Fruit fly (Drosophila melanogaster) whole organism, embryonic: ENCODE measurements around the gene Kal1.

Experiments used
- Aef1 ChIP-seq: fragments of 200-800 bp; sonication (Bioruptor generic); IDR thresholded peaks from 3 replicates; pipeline ENCODE4 v1.3.6; 2022; ENCODE audit warnings: missing biosample characterization, missing genetic modification characterization
- Atf6 ChIP-seq: fragments of 200-800 bp; sonication (Bioruptor generic); IDR thresholded peaks from 2 replicates; pipeline ENCODE4 v1.3.6; 2022; ENCODE audit warnings: missing biosample characterization, missing genetic modification characterization
- CG10209 ChIP-seq: fragments of 200-800 bp; sonication (Bioruptor generic); optimal IDR thresholded peaks from 3 replicates; lab custom pipeline; 2017; ENCODE audit warnings: missing biosample characterization, mild to moderate bottlenecking, missing genetic modification characterization, missing genetic modification reagents
- CG10979 ChIP-seq: fragments of 200-800 bp; sonication (Bioruptor generic); optimal IDR thresholded peaks from 2 replicates; lab custom pipeline; 2018; ENCODE audit warnings: missing biosample characterization, mild to moderate bottlenecking, missing genetic modification characterization, moderate library complexity
- CG12391 ChIP-seq: fragments of 200-800 bp; sonication (Bioruptor generic); optimal IDR thresholded peaks from 3 replicates; lab custom pipeline; 2018; ENCODE audit warnings: missing biosample characterization, mild to moderate bottlenecking, missing genetic modification characterization, moderate library complexity
- CG14441 ChIP-seq: fragments of 200-800 bp; sonication (Bioruptor generic); IDR thresholded peaks from 2 replicates; pipeline ENCODE4 v1.3.6; 2022; ENCODE audit warnings: missing biosample characterization, missing genetic modification characterization
- CG1602 ChIP-seq: fragments of 200-800 bp; sonication (Bioruptor generic); optimal IDR thresholded peaks from 3 replicates; lab custom pipeline; 2016; ENCODE audit warnings: missing biosample characterization, missing genetic modification characterization
- CG17829 ChIP-seq: fragments of 200-800 bp; optimal IDR thresholded peaks from 2 replicates; lab custom pipeline; 2019; ENCODE audit warnings: missing biosample characterization, mild to moderate bottlenecking, missing genetic modification characterization, moderate library complexity
- CG2875 ChIP-seq: fragments of 200-800 bp; sonication (Bioruptor generic); optimal IDR thresholded peaks from 2 replicates; lab custom pipeline; 2017; ENCODE audit warnings: missing biosample characterization, mild to moderate bottlenecking, missing genetic modification characterization, missing genetic modification reagents
- CG5245 ChIP-seq: fragments of 200-800 bp; sonication (Bioruptor generic); optimal IDR thresholded peaks from 3 replicates; lab custom pipeline; 2016; ENCODE audit warnings: missing biosample characterization, missing genetic modification characterization
- CG6689 ChIP-seq: fragments of 200-800 bp; sonication (Bioruptor generic); IDR thresholded peaks from 2 replicates; pipeline ENCODE4 v1.3.6; 2022; ENCODE audit warnings: missing biosample characterization, missing genetic modification characterization
- CG6791 ChIP-seq: fragments of 200-800 bp; sonication (Bioruptor generic); IDR thresholded peaks from 3 replicates; pipeline ENCODE4 v1.3.6; 2022; ENCODE audit warnings: missing biosample characterization, missing genetic modification characterization; ENCODE audit not compliant: partially characterized antibody
- CG8089 ChIP-seq: fragments of 200-800 bp; sonication (Bioruptor generic); optimal IDR thresholded peaks from 3 replicates; lab custom pipeline; 2016; ENCODE audit warnings: missing biosample characterization, missing genetic modification characterization
- E2f1 ChIP-seq: fragments of 200-800 bp; sonication (Bioruptor generic); IDR thresholded peaks from 2 replicates; pipeline ENCODE4 v1.3.6; 2022; ENCODE audit warnings: missing biosample characterization, missing genetic modification characterization
- E2f2 ChIP-seq: fragments of 200-800 bp; sonication (Bioruptor generic); IDR thresholded peaks from 2 replicates; pipeline ENCODE4 v1.3.6; 2022; ENCODE audit warnings: missing biosample characterization, missing genetic modification characterization
- Ets97D ChIP-seq: fragments of 200-800 bp; sonication (Bioruptor generic); optimal IDR thresholded peaks from 3 replicates; lab custom pipeline; 2016; ENCODE audit warnings: missing biosample characterization, missing genetic modification characterization
- Fer1 ChIP-seq: fragments of 200-800 bp; sonication (Bioruptor generic); optimal IDR thresholded peaks from 2 replicates; lab custom pipeline; 2017; ENCODE audit warnings: missing biosample characterization, mild to moderate bottlenecking, missing genetic modification characterization
- H2.0 ChIP-seq: fragments of 200-800 bp; sonication (Bioruptor generic); IDR thresholded peaks from 2 replicates; pipeline ENCODE4 v1.3.6; 2022; ENCODE audit warnings: missing biosample characterization, missing genetic modification characterization
- HLH3B ChIP-seq: fragments of 200-800 bp; sonication (Bioruptor generic); IDR thresholded peaks from 2 replicates; pipeline ENCODE4 v1.3.6; 2022; ENCODE audit warnings: missing biosample characterization, missing genetic modification characterization
- Hr78 ChIP-seq, 2 experiments: fragments of 200-800 bp in 1 of 2; fragments of >200 bp in 1 of 2; sonication (Bioruptor generic) in 1 of 2; optimal IDR thresholded peaks; 2 replicates each; lab custom pipeline; 2017 to 2019; ENCODE audit warnings: missing biosample characterization in 2 of 2, missing genetic modification characterization in 2 of 2, mild to moderate bottlenecking in 1 of 2, moderate library complexity in 1 of 2
- Hsf ChIP-seq: fragments of 200-800 bp; sonication (Bioruptor generic); optimal IDR thresholded peaks from 3 replicates; lab custom pipeline; 2016; ENCODE audit warnings: missing biosample characterization, missing genetic modification characterization
- Lhr ChIP-seq: fragments of 200-800 bp; sonication (Bioruptor generic); optimal IDR thresholded peaks from 3 replicates; lab custom pipeline; 2017; ENCODE audit warnings: mild to moderate bottlenecking, missing biosample characterization, missing genetic modification reagents, missing genetic modification characterization
- Med ChIP-seq: fragments of 200-800 bp; sonication (Bioruptor generic); peaks from one replicate; lab custom pipeline; 2016; ENCODE audit warnings: missing biosample characterization, missing genetic modification characterization, mild to moderate bottlenecking, inconsistent platforms, moderate library complexity
- Myb ChIP-seq: fragments of 200-800 bp; sonication (Bioruptor generic); optimal IDR thresholded peaks from 2 replicates; lab custom pipeline; 2016; ENCODE audit warnings: missing biosample characterization, missing genetic modification characterization
- Oli ChIP-seq: fragments of 200-800 bp; sonication (Bioruptor generic); optimal IDR thresholded peaks from 2 replicates; lab custom pipeline; 2018; ENCODE audit warnings: missing biosample characterization, mild to moderate bottlenecking, missing genetic modification characterization, moderate library complexity
- Rx ChIP-seq: fragments of 200-800 bp; sonication (Bioruptor generic); IDR thresholded peaks from 2 replicates; pipeline ENCODE4 v1.3.6; 2022; ENCODE audit warnings: missing biosample characterization, missing genetic modification characterization
- Scr ChIP-seq: fragments of 200-800 bp; sonication (Bioruptor generic); IDR thresholded peaks from 2 replicates; pipeline ENCODE4 v1.3.6; 2022; ENCODE audit warnings: missing biosample characterization, missing genetic modification characterization; ENCODE audit not compliant: partially characterized antibody
- Side ChIP-seq: fragments of 200-800 bp; sonication (Bioruptor generic); optimal IDR thresholded peaks from 2 replicates; lab custom pipeline; 2016; ENCODE audit warnings: missing biosample characterization, missing genetic modification characterization
- Sin3A ChIP-seq: fragments of >200 bp; optimal IDR thresholded peaks from 2 replicates; lab custom pipeline; 2018
- Taf1 ChIP-seq: fragments of 200-800 bp; sonication (Bioruptor generic); IDR thresholded peaks from 2 replicates; pipeline ENCODE4 v1.3.6; 2022; ENCODE audit warnings: missing biosample characterization, missing genetic modification characterization
- Trl ChIP-seq, 3 experiments: fragments of >200 bp in 2 of 3; fragments of 200-800 bp in 1 of 3; sonication (Bioruptor generic) in 1 of 3; optimal IDR thresholded peaks; 2 replicates in 1 of 3; 3 replicates in 2 of 3; lab custom pipeline; 2016 to 2017; ENCODE audit warnings: missing biosample characterization in 1 of 3, missing genetic modification characterization in 1 of 3
- ap ChIP-seq: fragments of 200-800 bp; sonication (Bioruptor generic); IDR thresholded peaks from 2 replicates; pipeline ENCODE4 v1.3.6; 2022; ENCODE audit warnings: missing biosample characterization, missing genetic modification characterization
- ase ChIP-seq: fragments of 200-800 bp; sonication (Bioruptor generic); IDR thresholded peaks from 3 replicates; pipeline ENCODE4 v1.3.6; 2022; ENCODE audit warnings: missing biosample characterization, missing genetic modification characterization
- bcd ChIP-seq: fragments of 200-800 bp; sonication (Bioruptor generic); optimal IDR thresholded peaks from 2 replicates; lab custom pipeline; 2017; ENCODE audit warnings: missing biosample characterization, mild to moderate bottlenecking, missing genetic modification characterization
- br ChIP-seq: fragments of >200 bp; optimal IDR thresholded peaks from 2 replicates; lab custom pipeline; 2017
- crol ChIP-seq: fragments of 200-800 bp; sonication (Bioruptor generic); IDR thresholded peaks from 2 replicates; pipeline ENCODE4 v1.3.6; 2022; ENCODE audit warnings: missing biosample characterization, missing genetic modification characterization
- jumu ChIP-seq: fragments of 200-800 bp; sonication (Bioruptor generic); optimal IDR thresholded peaks from 3 replicates; lab custom pipeline; 2016; ENCODE audit warnings: missing biosample characterization, missing genetic modification characterization
- klu ChIP-seq: fragments of 200-800 bp; sonication (Bioruptor generic); IDR thresholded peaks from 2 replicates; pipeline ENCODE4 v1.3.6; 2022; ENCODE audit warnings: missing biosample characterization, missing genetic modification characterization
- lab ChIP-seq: fragments of 200-800 bp; sonication (Bioruptor generic); optimal IDR thresholded peaks from 3 replicates; lab custom pipeline; 2017; ENCODE audit warnings: missing biosample characterization, missing genetic modification characterization, mild to moderate bottlenecking, moderate library complexity, missing genetic modification reagents
- lola ChIP-seq, 3 experiments: fragments of >200 bp in 2 of 3; fragments of 200-800 bp in 1 of 3; sonication (Bioruptor generic) in 1 of 3; optimal IDR thresholded peaks; 2 replicates each; lab custom pipeline; 2017 to 2019; ENCODE audit warnings: missing biosample characterization in 3 of 3, missing genetic modification characterization in 3 of 3, mild to moderate bottlenecking in 1 of 3, moderate library complexity in 1 of 3
- mam ChIP-seq: fragments of 200-800 bp; sonication (Bioruptor generic); optimal IDR thresholded peaks from 3 replicates; lab custom pipeline; 2016; ENCODE audit warnings: missing biosample characterization, missing genetic modification characterization
- mirr ChIP-seq: fragments of 200-800 bp; sonication (Bioruptor generic); optimal IDR thresholded peaks from 3 replicates; lab custom pipeline; 2018; ENCODE audit warnings: missing biosample characterization, mild to moderate bottlenecking, missing genetic modification characterization
- pfk ChIP-seq: fragments of 200-800 bp; sonication (Bioruptor generic); optimal IDR thresholded peaks from 2 replicates; lab custom pipeline; 2018; ENCODE audit warnings: missing biosample characterization, mild to moderate bottlenecking, missing genetic modification characterization, moderate library complexity
- pros ChIP-seq: fragments of 200-800 bp; sonication (Bioruptor generic); optimal IDR thresholded peaks from 3 replicates; lab custom pipeline; 2019; ENCODE audit warnings: missing biosample characterization, mild to moderate bottlenecking, missing genetic modification characterization, moderate library complexity
- ranshi ChIP-seq: fragments of 200-800 bp; sonication (Bioruptor generic); IDR thresholded peaks from 2 replicates; pipeline ENCODE4 v1.3.6; 2022; ENCODE audit warnings: missing biosample characterization, missing genetic modification characterization
- repo ChIP-seq: fragments of 200-800 bp; sonication (Bioruptor generic); optimal IDR thresholded peaks from 2 replicates; lab custom pipeline; 2016; ENCODE audit warnings: missing biosample characterization, missing genetic modification characterization
- sens ChIP-seq: fragments of 200-800 bp; sonication (Bioruptor generic); peaks from one replicate; lab custom pipeline; 2016; ENCODE audit warnings: missing biosample characterization, missing genetic modification characterization
- sisA ChIP-seq: fragments of 200-800 bp; sonication (Bioruptor generic); IDR thresholded peaks from 2 replicates; pipeline ENCODE4 v1.3.6; 2022; ENCODE audit warnings: missing biosample characterization, missing genetic modification characterization
- tin ChIP-seq: fragments of 200-800 bp; sonication (Bioruptor generic); optimal IDR thresholded peaks from 3 replicates; lab custom pipeline; 2016; ENCODE audit warnings: missing biosample characterization, missing genetic modification characterization
- vvl ChIP-seq: fragments of 200-800 bp; sonication (Bioruptor generic); IDR thresholded peaks from 2 replicates; pipeline ENCODE4 v1.3.6; 2022; ENCODE audit warnings: missing biosample characterization, missing genetic modification characterization

Kal1 gene

dm6 chr3R:24142971-24143370 is 1.8 kb downstream of the Kal1 start (continued):
- TF ChIP-seq CG10979 (tag; lab: Kevin White, UChicago), result peak; percentile 58
- peak; percentile 32; the same call in 1 of the 2 replicates for TF ChIP-seq HLH3B
- TF ChIP-seq klu (GFP tag; lab: Robert Waterston, UW), result no peak
- TF ChIP-seq jumu (GFP tag; lab: Kevin White, UChicago), result no peak
- no peak for TF ChIP-seq CG8089 (GFP tag; lab: Kevin White, UChicago)
- no peak for TF ChIP-seq Scr (GFP tag; lab: Robert Waterston, UW)
- TF ChIP-seq CG2875 (GFP tag; lab: Kevin White, UChicago), result no peak
- TF ChIP-seq bcd, result peak; percentile 26
- no peak for TF ChIP-seq pros (GFP tag; lab: Kevin White, UChicago)
- peak; percentile 22 for TF ChIP-seq CG17829 (tag; lab: Kevin White, UChicago)
- no peak; the same call in 1 of the 2 replicates for TF ChIP-seq CG6689 (GFP tag; lab: Robert Waterston, UW)
- TF ChIP-seq Fer1 (GFP tag; lab: Kevin White, UChicago), result no peak
- no peak for TF ChIP-seq br
- TF ChIP-seq Myb, result no peak
- TF ChIP-seq Lhr (GFP tag; lab: Kevin White, UChicago), result no peak
- TF ChIP-seq Atf6, result no peak
- no peak for TF ChIP-seq Hsf
- peak; percentile 35; the same call in 1 of the 2 replicates for TF ChIP-seq ap (GFP tag; lab: Robert Waterston, UW)
- no peak for TF ChIP-seq Oli (tag; lab: Kevin White, UChicago)
- TF ChIP-seq CG6791, result no peak
- TF ChIP-seq CG10209 (GFP tag; lab: Kevin White, UChicago), result no peak
- TF ChIP-seq H2.0 (GFP tag; lab: Robert Waterston, UW), result no peak
- TF ChIP-seq Ets97D, result no peak
- TF ChIP-seq pfk, result no peak
- TF ChIP-seq repo (GFP tag; lab: Kevin White, UChicago), result no peak
- peak; percentile 36 for TF ChIP-seq CG12391 (tag; lab: Kevin White, UChicago)
- no peak for TF ChIP-seq Aef1
- peak; percentile 58 for TF ChIP-seq E2f1
- peak; percentile 82 for TF ChIP-seq sens (GFP tag; lab: Kevin White, UChicago)
- TF ChIP-seq mirr (GFP tag; lab: Kevin White, UChicago), result no peak
- 0 out of 2 replicates have a peak, but pooled peaks have one; percentile 29 for TF ChIP-seq Rx (GFP tag; lab: Robert Waterston, UW)
- TF ChIP-seq E2f2 (GFP tag; lab: Robert Waterston, UW), result no peak
- peak; percentile 10 for TF ChIP-seq mam (GFP tag; lab: Kevin White, UChicago)
- no peak for TF ChIP-seq Hr78 (GFP tag; optimal IDR thresholded peaks at IDR 0.05; lab: Kevin White, UChicago)
- TF ChIP-seq Trl (optimal IDR thresholded peaks at IDR 0.05; lab: Kevin White, UChicago), result no peak
- no peak for TF ChIP-seq Trl (GFP tag; optimal IDR thresholded peaks at IDR 0.05; lab: Kevin White, UChicago)
- peak in 1 of 3 experiments; percentile 3 for TF ChIP-seq lola (GFP tag; optimal IDR thresholded peaks at IDR 0.05; lab: Kevin White, UChicago)
- TF ChIP-seq Med (GFP tag; lab: Kevin White, UChicago), result peak; percentile 71
- peak; percentile 18 for TF ChIP-seq CG5245
- TF ChIP-seq crol, result peak; percentile 41; the same call in 1 of the 2 replicates
- TF ChIP-seq ranshi (GFP tag; lab: Robert Waterston, UW), result 0 out of 2 replicates have a peak, but pooled peaks have one; percentile 21
- TF ChIP-seq CG14441 (GFP tag; lab: Robert Waterston, UW), result peak; percentile 38; the same call in 1 of the 2 replicates
- peak; percentile 60 for TF ChIP-seq sisA (GFP tag; lab: Robert Waterston, UW)
- TF ChIP-seq tin (GFP tag; lab: Kevin White, UChicago), result peak; percentile 19
- TF ChIP-seq Sin3A (lab: Kevin White, UChicago), result no peak
- peak; percentile 24 for TF ChIP-seq lab (GFP tag; lab: Kevin White, UChicago)
- TF ChIP-seq Taf1 (GFP tag; lab: Robert Waterston, UW), result no peak
- TF ChIP-seq Side (GFP tag; lab: Kevin White, UChicago), result no peak
- TF ChIP-seq ase (GFP tag; lab: Robert Waterston, UW), result 0 out of 3 replicates have a peak, but pooled peaks have one; percentile 14
- peak; percentile 68 for TF ChIP-seq vvl (GFP tag; lab: Robert Waterston, UW)
- peak; percentile 3 for TF ChIP-seq CG1602 (GFP tag; lab: Kevin White, UChicago)
- TF ChIP-seq, all 482 proteins: peak for 92
